Worm (Caenorhabditis elegans): Measurements from ENCODE around the gene sma-2.
A peak's percentile ranks its signal among the peaks of the same experiment; 100 is the strongest.

Gene sma-2

ce11 chrIII:8785426-8785825 is 35.9 kb downstream of the sma-2 start (continued):
- TF ChIP-seq lin-40 (tag; optimal IDR thresholded peaks at IDR 0.05), result no peak
- TF ChIP-seq cebp-1 (GFP tag; IDR thresholded peaks at IDR 0.05), result no peak; the same call in 1 of the 2 replicates
- TF ChIP-seq cebp-1 (tag; optimal IDR thresholded peaks at IDR 0.05), result peak; percentile 75
- TF ChIP-seq mes-4 (tag; optimal IDR thresholded peaks at IDR 0.05), result no peak
- no peak for TF ChIP-seq ceh-100 (GFP tag; IDR thresholded peaks at IDR 0.05)
- peak in 1 of 2 experiments; percentile 23 for TF ChIP-seq let-607 (tag; optimal IDR thresholded peaks at IDR 0.05)
- TF ChIP-seq F22D6.2 (tag; optimal IDR thresholded peaks at IDR 0.05), result no peak
- TF ChIP-seq nhr-120 (GFP tag; IDR thresholded peaks at IDR 0.05), result no peak
- no peak for TF ChIP-seq F57C9.4 (tag; optimal IDR thresholded peaks at IDR 0.05)
- no peak for TF ChIP-seq ztf-28 (GFP tag; IDR thresholded peaks at IDR 0.05)
- no peak for TF ChIP-seq lag-1 (GFP tag; IDR thresholded peaks at IDR 0.05)
- TF ChIP-seq ztf-22 (GFP tag; optimal IDR thresholded peaks at IDR 0.05), result no peak
- TF ChIP-seq madf-10 (tag; optimal IDR thresholded peaks at IDR 0.05), result peak; percentile 3
- TF ChIP-seq C06A6.2 (GFP tag; conservative IDR thresholded peaks at IDR 0.05), result 0 out of 2 replicates have a peak, but pooled peaks have one; percentile 19
- no peak for TF ChIP-seq hrde-1 (tag; optimal IDR thresholded peaks at IDR 0.05; ENCODE audit: borderline replicate concordance)
- no peak for TF ChIP-seq F39B2.1 (GFP tag; IDR thresholded peaks at IDR 0.05)
- no peak for TF ChIP-seq ceh-91 (GFP tag; IDR thresholded peaks at IDR 0.05)
- no peak for TF ChIP-seq ZK185.1 (tag; optimal IDR thresholded peaks at IDR 0.05; ENCODE audit: poor library complexity, severe bottlenecking)
- TF ChIP-seq egl-44 (GFP tag; IDR thresholded peaks at IDR 0.05), result no peak
- no peak for TF ChIP-seq die-1 (tag; optimal IDR thresholded peaks at IDR 0.05)
- no peak for TF ChIP-seq nhr-27 (tag; optimal IDR thresholded peaks at IDR 0.05)
- no peak for TF ChIP-seq snpc-3.4 (tag; optimal IDR thresholded peaks at IDR 0.05)
- no peak for TF ChIP-seq ccch-3 (GFP tag; optimal IDR thresholded peaks at IDR 0.05)
- no peak for TF ChIP-seq Y53G8AR.9 (GFP tag; conservative IDR thresholded peaks at IDR 0.05)
- TF ChIP-seq sea-2 (GFP tag; IDR thresholded peaks at IDR 0.05), result no peak
- TF ChIP-seq egl-18 (GFP tag; IDR thresholded peaks at IDR 0.05), result no peak
- peak; percentile 71 for TF ChIP-seq K12H6.12 (tag; optimal IDR thresholded peaks at IDR 0.05)
- TF ChIP-seq tbp1 (GFP tag; optimal IDR thresholded peaks at IDR 0.05), result no peak
- no peak for TF ChIP-seq lin-35 (GFP tag; optimal IDR thresholded peaks at IDR 0.05)
- TF ChIP-seq pha-4 (tag; optimal IDR thresholded peaks at IDR 0.05), result peak; percentile 72
- TF ChIP-seq F33H1.4 (GFP tag; IDR thresholded peaks at IDR 0.05), result no peak
- TF ChIP-seq ets-4 (GFP tag; optimal IDR thresholded peaks at IDR 0.05), result no peak
- no peak for TF ChIP-seq hlh-26 (GFP tag; conservative IDR thresholded peaks at IDR 0.05)
- TF ChIP-seq ztf-25 (GFP tag; IDR thresholded peaks at IDR 0.05), result no peak
- no peak for TF ChIP-seq gei-17 (GFP tag; optimal IDR thresholded peaks at IDR 0.05)

ce11 chrIII:8786077-8786476 is 36.6 kb downstream of the sma-2 start, which contains the start of gene K02D10.8:
TSS of gene K02D10.8 (plus strand) at chrIII:8786377.
- TF ChIP-seq ceh-79 (tag; optimal IDR thresholded peaks at IDR 0.05) (no peak), sptf-2 (GFP tag; optimal IDR thresholded peaks at IDR 0.05) (no peak), ztf-6 (GFP tag; IDR thresholded peaks at IDR 0.05) (no peak), nhr-80 (tag; optimal IDR thresholded peaks at IDR 0.05) (no peak), B0336.3 (GFP tag; IDR thresholded peaks at IDR 0.05) (no peak), F49E8.2 (tag; optimal IDR thresholded peaks at IDR 0.05; ENCODE audit: insufficient read depth) (no peak), tlf-1 (GFP tag; optimal IDR thresholded peaks at IDR 0.05) (no peak), ccch-3 (GFP tag; optimal IDR thresholded peaks at IDR 0.05) (no peak), nfyb-1 (GFP tag; IDR thresholded peaks at IDR 0.05) (no peak), madf-6 (GFP tag; IDR thresholded peaks at IDR 0.05) (no peak)

Data from whole organism, young adult.